Worm (Caenorhabditis elegans): Measurements from ENCODE around the gene sdz-9.

Gene sdz-9

ce11 chrII:2804949-2805348 lies 31.5 kb upstream of the sdz-9 start (continued):
- TF ChIP-seq unc-39 (tag; optimal IDR thresholded peaks at IDR 0.05) (no peak), zag-1 (tag; optimal IDR thresholded peaks at IDR 0.05) (no peak), ZK337.2 (GFP tag; IDR thresholded peaks at IDR 0.05) (no peak), pha-4 (GFP tag; IDR thresholded peaks at IDR 0.05) (0 out of 2 replicates have a peak, but pooled peaks have one; percentile 52), pha-4 (tag; optimal IDR thresholded peaks at IDR 0.05) (no peak)

ce11 chrII:2804245-2804644 lies 30.8 kb upstream of the sdz-9 start:
- TF ChIP-seq mep-1 (tag; optimal IDR thresholded peaks at IDR 0.05), result peak; percentile 52
- TF ChIP-seq cey-2 (tag; optimal IDR thresholded peaks at IDR 0.05; ENCODE audit: borderline replicate concordance, insufficient read depth), result no peak
- TF ChIP-seq ztf-7 (tag; optimal IDR thresholded peaks at IDR 0.05), result no peak
- TF ChIP-seq hlh-30 (tag; optimal IDR thresholded peaks at IDR 0.05; ENCODE audit: insufficient read depth), result peak; percentile 26
- TF ChIP-seq spr-3 (GFP tag; optimal IDR thresholded peaks at IDR 0.05), result no peak
- TF ChIP-seq dmd-6 (GFP tag; IDR thresholded peaks at IDR 0.05), result peak; percentile 48
- no peak for TF ChIP-seq F26F4.8 (GFP tag; conservative IDR thresholded peaks at IDR 0.05)
- no peak for TF ChIP-seq mxl-2 (GFP tag; conservative IDR thresholded peaks at IDR 0.05)
- no peak for TF ChIP-seq nhr-77 (tag; optimal IDR thresholded peaks at IDR 0.05)
- peak; percentile 1 for TF ChIP-seq fkh-10 (GFP tag; optimal IDR thresholded peaks at IDR 0.05)
- peak; percentile 0 for TF ChIP-seq mes-2 (tag; optimal IDR thresholded peaks at IDR 0.05; ENCODE audit: poor library complexity, severe bottlenecking)
- TF ChIP-seq Y5F2A.4 (GFP tag; optimal IDR thresholded peaks at IDR 0.05), result no peak
- TF ChIP-seq gei-8 (GFP tag; optimal IDR thresholded peaks at IDR 0.05), result no peak
- no peak for TF ChIP-seq F37D6.2 (tag; optimal IDR thresholded peaks at IDR 0.05)
- TF ChIP-seq ZK337.2 (GFP tag; IDR thresholded peaks at IDR 0.05), result no peak
- peak; percentile 20 for TF ChIP-seq aha-1 (tag)
- TF ChIP-seq pha-4 (GFP tag; IDR thresholded peaks at IDR 0.05), result 0 out of 2 replicates have a peak, but pooled peaks have one; percentile 20
- no peak for TF ChIP-seq pha-4 (tag; optimal IDR thresholded peaks at IDR 0.05)
- TF ChIP-seq dmd-9 (GFP tag; IDR thresholded peaks at IDR 0.05), result no peak
- no peak for TF ChIP-seq sdz-12 (GFP tag; optimal IDR thresholded peaks at IDR 0.05)
- no peak for TF ChIP-seq daf-19 (GFP tag; conservative IDR thresholded peaks at IDR 0.05)
- no peak for TF ChIP-seq fos-1 (tag; optimal IDR thresholded peaks at IDR 0.05)
- TF ChIP-seq nhr-48 (tag; optimal IDR thresholded peaks at IDR 0.05), result no peak
- TF ChIP-seq mdl-1 (tag; optimal IDR thresholded peaks at IDR 0.05), result peak in 1 of 2 experiments; percentile 65
- TF ChIP-seq zip-2 (tag; optimal IDR thresholded peaks at IDR 0.05), result no peak
- TF ChIP-seq hif-1 (tag; optimal IDR thresholded peaks at IDR 0.05), result no peak
- no peak for TF ChIP-seq nhr-76 (tag; optimal IDR thresholded peaks at IDR 0.05)
- TF ChIP-seq lsy-2 (tag; optimal IDR thresholded peaks at IDR 0.05), result peak in 1 of 2 experiments; percentile 52
- peak; percentile 19 for TF ChIP-seq nhr-6 (tag; optimal IDR thresholded peaks at IDR 0.05)
- no peak for TF ChIP-seq T20F7.1 (GFP tag; optimal IDR thresholded peaks at IDR 0.05)
- TF ChIP-seq mdt-29 (GFP tag; IDR thresholded peaks at IDR 0.05), result no peak
- TF ChIP-seq arid-1 (GFP tag; conservative IDR thresholded peaks at IDR 0.05), result no peak
- TF ChIP-seq nhr-102 (tag; optimal IDR thresholded peaks at IDR 0.05), result no peak
- TF ChIP-seq hlh-11 (tag; optimal IDR thresholded peaks at IDR 0.05), result peak; percentile 43
- no peak for TF ChIP-seq daf-8 (GFP tag; IDR thresholded peaks at IDR 0.05)
- TF ChIP-seq nhr-237 (tag; optimal IDR thresholded peaks at IDR 0.05), result no peak
- no peak for TF ChIP-seq ces-1 (GFP tag; optimal IDR thresholded peaks at IDR 0.05)

Measured in whole organism, L4 larva.